Worm (Caenorhabditis elegans): ENCODE data around the gene col-128.

The col-128 gene

ce11 chrIV:11566146-11566545 is 14.4 kb upstream of the col-128 start, which contains the start of gene sec-24.1:
TSS of gene sec-24.1 (minus strand) at chrIV:11566194.
- TF ChIP-seq xbp-1 (tag; optimal IDR thresholded peaks at IDR 0.05) (peak; percentile 94), mdl-1 (tag; optimal IDR thresholded peaks at IDR 0.05) (peak in 1 of 2 experiments; percentile 83), jun-1 (tag; optimal IDR thresholded peaks at IDR 0.05) (peak; percentile 85), unc-98 (GFP tag; IDR thresholded peaks at IDR 0.05) (no peak), grh-1 (GFP tag; IDR thresholded peaks at IDR 0.05) (peak; percentile 87), ces-1 (GFP tag; optimal IDR thresholded peaks at IDR 0.05) (no peak), snpc-4 (tag; optimal IDR thresholded peaks at IDR 0.05) (peak; percentile 62), dsc-1 (tag; optimal IDR thresholded peaks at IDR 0.05) (peak; percentile 94), lin-14 (GFP tag; optimal IDR thresholded peaks at IDR 0.05) (peak; percentile 93), sox-4 (tag; optimal IDR thresholded peaks at IDR 0.05) (peak; percentile 79), Y116A8C.19 (tag; optimal IDR thresholded peaks at IDR 0.05; ENCODE audit: borderline replicate concordance) (no peak), F16B12.6 (tag; optimal IDR thresholded peaks at IDR 0.05) (peak; percentile 60), nhr-85 (tag) (peak; percentile 95), mef-2 (tag; optimal IDR thresholded peaks at IDR 0.05) (peak; percentile 49), hlh-4 (tag; optimal IDR thresholded peaks at IDR 0.05) (no peak), nhr-84 (tag; optimal IDR thresholded peaks at IDR 0.05) (no peak), egl-13 (tag; optimal IDR thresholded peaks at IDR 0.05) (peak; percentile 75), unc-130 (tag; optimal IDR thresholded peaks at IDR 0.05) (peak; percentile 94), ztf-4 (tag; optimal IDR thresholded peaks at IDR 0.05) (peak; percentile 83), nhr-28 (tag; optimal IDR thresholded peaks at IDR 0.05) (no peak), nhr-90 (tag; optimal IDR thresholded peaks at IDR 0.05; ENCODE audit: poor library complexity) (peak; percentile 92), nhr-19 (GFP tag; conservative IDR thresholded peaks at IDR 0.05) (peak; percentile 93), zag-1 (tag; optimal IDR thresholded peaks at IDR 0.05) (no peak), fkh-4 (tag; optimal IDR thresholded peaks at IDR 0.05; ENCODE audit: borderline replicate concordance) (peak; percentile 55), aha-1 (tag; optimal IDR thresholded peaks at IDR 0.05) (peak; percentile 52), lin-35 (GFP tag; optimal IDR thresholded peaks at IDR 0.05) (peak; percentile 92 to 97), nhr-12 (tag; optimal IDR thresholded peaks at IDR 0.05) (no peak), ets-5 (GFP tag; IDR thresholded peaks at IDR 0.05) (no peak), unc-62 (GFP tag; optimal IDR thresholded peaks at IDR 0.05) (no peak), nhr-237 (tag; optimal IDR thresholded peaks at IDR 0.05) (peak; percentile 40), ceh-88 (GFP tag; IDR thresholded peaks at IDR 0.05) (peak; percentile 42; the same call in 1 of the 2 replicates), efl-3 (GFP tag; optimal IDR thresholded peaks at IDR 0.05) (no peak), nhr-76 (tag; optimal IDR thresholded peaks at IDR 0.05) (no peak), snu-23 (GFP tag; optimal IDR thresholded peaks at IDR 0.05) (peak; percentile 97), lin-13 (GFP tag; optimal IDR thresholded peaks at IDR 0.05) (peak; percentile 75), C34B4.2 (tag; optimal IDR thresholded peaks at IDR 0.05) (peak; percentile 28), sptf-1 (tag; optimal IDR thresholded peaks at IDR 0.05) (no peak), tbx-2 (tag; optimal IDR thresholded peaks at IDR 0.05) (peak; percentile 93), dpl-1 (GFP tag; optimal IDR thresholded peaks at IDR 0.05) (peak; percentile 91 to 95 (median 92)), blmp-1 (tag; optimal IDR thresholded peaks at IDR 0.05) (peak; percentile 28), egl-27 (tag; optimal IDR thresholded peaks at IDR 0.05) (no peak), fos-1 (tag; optimal IDR thresholded peaks at IDR 0.05) (peak; percentile 83), hpl-2 (GFP tag; optimal IDR thresholded peaks at IDR 0.05) (peak; percentile 31), tlp-1 (tag; optimal IDR thresholded peaks at IDR 0.05) (no peak), lin-39 (tag; optimal IDR thresholded peaks at IDR 0.05) (peak; percentile 89), nhr-77 (tag; optimal IDR thresholded peaks at IDR 0.05) (peak; percentile 26), isw-1 (GFP tag; IDR thresholded peaks at IDR 0.05) (peak; percentile 91), pax-3 (tag; optimal IDR thresholded peaks at IDR 0.05) (peak; percentile 66), lin-15B (tag; optimal IDR thresholded peaks at IDR 0.05) (peak; percentile 69), hlh-17 (GFP tag; optimal IDR thresholded peaks at IDR 0.05; ENCODE audit: borderline replicate concordance) (no peak), lir-3 (tag; optimal IDR thresholded peaks at IDR 0.05; ENCODE audit: poor library complexity) (peak; percentile 79), ceh-82 (tag; optimal IDR thresholded peaks at IDR 0.05) (peak; percentile 82 to 92 (median 91)), ztf-11 (tag; optimal IDR thresholded peaks at IDR 0.05) (peak in 1 of 2 experiments; percentile 65)

Measured in whole organism, L1 larva.